Fruit fly (Drosophila melanogaster) whole organism, prepupa: ENCODE data around the gene Spn85F.
A peak's percentile ranks its signal among the peaks of the same experiment; 100 is the strongest.

Source experiments
- CG6854 ChIP-seq: fragments of 200-800 bp; sonication (Bioruptor generic); optimal IDR thresholded peaks from 2 replicates; lab custom pipeline; 2017; ENCODE audit warnings: missing biosample characterization, mild to moderate bottlenecking, missing genetic modification characterization
- Smox ChIP-seq: fragments of 200-800 bp; sonication (Bioruptor generic); optimal IDR thresholded peaks from 3 replicates; lab custom pipeline; 2016; ENCODE audit warnings: missing biosample characterization, missing genetic modification characterization

DNA sequence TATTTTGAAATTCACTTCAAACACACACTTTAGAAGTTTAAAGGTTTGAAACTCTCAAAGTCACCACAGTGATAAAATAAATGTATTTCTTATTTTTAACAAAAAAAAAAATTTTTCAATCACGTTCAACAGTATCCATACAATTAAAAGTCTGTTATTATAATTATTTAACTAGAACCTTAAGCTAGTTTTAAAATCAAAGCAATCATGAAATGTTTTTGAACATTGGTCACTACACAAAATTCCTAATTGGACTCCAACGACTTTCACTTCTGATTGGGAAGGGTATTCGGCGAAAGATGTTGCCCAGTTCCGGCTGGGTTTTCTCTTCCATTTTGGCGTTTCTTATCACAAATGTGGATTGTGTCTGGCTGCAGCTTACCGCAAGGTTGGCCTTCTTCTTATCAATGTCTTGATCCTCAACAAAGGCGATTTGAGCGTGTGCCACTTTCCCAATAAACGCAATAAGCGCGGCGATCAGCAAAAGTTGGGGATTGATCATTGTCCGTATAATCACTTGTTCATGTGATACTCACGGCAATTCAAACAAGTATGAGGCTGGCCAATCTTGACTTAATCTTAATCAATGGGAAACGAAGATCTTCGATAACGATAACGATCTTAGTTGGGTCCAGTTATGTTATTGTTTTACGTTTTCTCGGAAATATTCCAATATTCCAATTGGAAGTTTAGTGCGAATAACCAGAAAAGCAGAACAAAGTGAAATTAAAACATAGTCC is 51.2 kb downstream of the Spn85F start:
- peak; percentile 17 for TF ChIP-seq CG6854
- no peak for TF ChIP-seq Smox
